Fruit fly (Drosophila melanogaster) whole organism, embryonic: ENCODE results near the gene CG4218.

ENCODE experiments used
- Awh ChIP-seq: fragments of 200-800 bp; sonication (Bioruptor generic); IDR thresholded peaks from 2 replicates; pipeline ENCODE4, ENCODE4 v1.3.6; 2022; ENCODE audit warnings: missing biosample characterization, missing genetic modification characterization
- CG1024 ChIP-seq: fragments of 200-800 bp; sonication (Bioruptor generic); IDR thresholded peaks from 2 replicates; pipeline ENCODE4 v1.3.6; 2022; ENCODE audit warnings: missing biosample characterization, missing genetic modification characterization
- CG10267 ChIP-seq: fragments of 200-800 bp; sonication (Bioruptor generic); optimal IDR thresholded peaks from 2 replicates; lab custom pipeline; 2018; ENCODE audit warnings: missing biosample characterization, mild to moderate bottlenecking, missing genetic modification characterization, moderate library complexity
- CG10366 ChIP-seq: fragments of 200-800 bp; sonication (Bioruptor generic); IDR thresholded peaks from 2 replicates; pipeline ENCODE4 v1.3.6; 2022; ENCODE audit warnings: missing biosample characterization, missing genetic modification characterization
- CG10462 ChIP-seq: fragments of 200-800 bp; sonication (Bioruptor generic); optimal IDR thresholded peaks from 2 replicates; lab custom pipeline; 2016; ENCODE audit warnings: missing biosample characterization, missing genetic modification characterization
- CG10565 ChIP-seq: fragments of 200-800 bp; sonication (Bioruptor generic); optimal IDR thresholded peaks from 3 replicates; lab custom pipeline; 2016; ENCODE audit warnings: missing biosample characterization, mild to moderate bottlenecking, missing genetic modification characterization
- CG11456 ChIP-seq: fragments of 200-800 bp; sonication (Bioruptor generic); IDR thresholded peaks from 3 replicates; pipeline ENCODE4 v1.3.6; 2022; ENCODE audit warnings: missing biosample characterization, missing genetic modification characterization
- CG12942 ChIP-seq: fragments of 200-800 bp; sonication (Bioruptor generic); optimal IDR thresholded peaks from 3 replicates; lab custom pipeline; 2016; ENCODE audit warnings: missing biosample characterization, missing genetic modification characterization
- CG13624 ChIP-seq: fragments of 200-800 bp; sonication (Bioruptor generic); optimal IDR thresholded peaks from 2 replicates; lab custom pipeline; 2016; ENCODE audit warnings: missing biosample characterization, missing genetic modification characterization
- CG14050 ChIP-seq: fragments of 200-800 bp; sonication (Bioruptor generic); IDR thresholded peaks from 3 replicates; pipeline ENCODE4 v1.3.6; 2022; ENCODE audit warnings: missing biosample characterization, missing genetic modification characterization
- CG14441 ChIP-seq: fragments of 200-800 bp; sonication (Bioruptor generic); IDR thresholded peaks from 2 replicates; pipeline ENCODE4 v1.3.6; 2022; ENCODE audit warnings: missing biosample characterization, missing genetic modification characterization
- CG1602 ChIP-seq: fragments of 200-800 bp; sonication (Bioruptor generic); optimal IDR thresholded peaks from 3 replicates; lab custom pipeline; 2016; ENCODE audit warnings: missing biosample characterization, missing genetic modification characterization
- CG17612 ChIP-seq: fragments of 200-800 bp; sonication (Bioruptor generic); IDR thresholded peaks from 2 replicates; pipeline ENCODE4 v1.3.6; 2022; ENCODE audit warnings: missing biosample characterization, missing genetic modification characterization
- CG2712 ChIP-seq: fragments of 200-800 bp; optimal IDR thresholded peaks from 3 replicates; lab custom pipeline; 2019; ENCODE audit warnings: missing biosample characterization, mild to moderate bottlenecking, missing genetic modification characterization, moderate library complexity
- CG30431 ChIP-seq: fragments of 200-800 bp; sonication (Bioruptor generic); optimal IDR thresholded peaks from 2 replicates; lab custom pipeline; 2017; ENCODE audit warnings: missing biosample characterization, missing genetic modification characterization
- CG5245 ChIP-seq: fragments of 200-800 bp; sonication (Bioruptor generic); optimal IDR thresholded peaks from 3 replicates; lab custom pipeline; 2016; ENCODE audit warnings: missing biosample characterization, missing genetic modification characterization
- CG6272 ChIP-seq: fragments of 200-800 bp; sonication (Bioruptor generic); IDR thresholded peaks from 2 replicates; pipeline ENCODE4 v1.3.6; 2022; ENCODE audit warnings: missing biosample characterization, missing genetic modification characterization
- CG6765 ChIP-seq: fragments of 200-800 bp; sonication (Bioruptor generic); optimal IDR thresholded peaks from 3 replicates; lab custom pipeline; 2017; ENCODE audit warnings: missing biosample characterization, mild to moderate bottlenecking, missing genetic modification characterization
- CG6791 ChIP-seq: fragments of 200-800 bp; sonication (Bioruptor generic); IDR thresholded peaks from 3 replicates; pipeline ENCODE4 v1.3.6; 2022; ENCODE audit warnings: missing biosample characterization, missing genetic modification characterization; ENCODE audit not compliant: partially characterized antibody
- CG8359 ChIP-seq: fragments of 200-800 bp; sonication (Bioruptor generic); optimal IDR thresholded peaks from 2 replicates; lab custom pipeline; 2017; ENCODE audit warnings: missing biosample characterization, mild to moderate bottlenecking, missing genetic modification characterization, borderline replicate concordance
- Chrac-16 ChIP-seq: fragments of 200-800 bp; sonication (Bioruptor generic); optimal IDR thresholded peaks from 3 replicates; lab custom pipeline; 2016; ENCODE audit warnings: missing biosample characterization, missing genetic modification characterization
- E2f1 ChIP-seq: fragments of 200-800 bp; sonication (Bioruptor generic); IDR thresholded peaks from 2 replicates; pipeline ENCODE4 v1.3.6; 2022; ENCODE audit warnings: missing biosample characterization, missing genetic modification characterization
- Elba2 ChIP-seq: fragments of 200-800 bp; sonication (Bioruptor generic); optimal IDR thresholded peaks from 3 replicates; lab custom pipeline; 2016; ENCODE audit warnings: missing biosample characterization, missing genetic modification characterization
- Fer1 ChIP-seq: fragments of 200-800 bp; sonication (Bioruptor generic); optimal IDR thresholded peaks from 2 replicates; lab custom pipeline; 2017; ENCODE audit warnings: missing biosample characterization, mild to moderate bottlenecking, missing genetic modification characterization
- H15 ChIP-seq: fragments of 200-800 bp; sonication (Bioruptor generic); IDR thresholded peaks from 3 replicates; pipeline ENCODE4 v1.3.6; 2022; ENCODE audit warnings: missing biosample characterization, missing genetic modification characterization
- H2.0 ChIP-seq: fragments of 200-800 bp; sonication (Bioruptor generic); IDR thresholded peaks from 2 replicates; pipeline ENCODE4 v1.3.6; 2022; ENCODE audit warnings: missing biosample characterization, missing genetic modification characterization
- Hand ChIP-seq: fragments of 200-800 bp; sonication (Bioruptor generic); optimal IDR thresholded peaks from 2 replicates; lab custom pipeline; 2017; ENCODE audit warnings: mild to moderate bottlenecking, missing biosample characterization, missing genetic modification reagents, missing genetic modification characterization
- Hsf ChIP-seq: fragments of 200-800 bp; sonication (Bioruptor generic); optimal IDR thresholded peaks from 3 replicates; lab custom pipeline; 2016; ENCODE audit warnings: missing biosample characterization, missing genetic modification characterization
- Mad ChIP-seq: fragments of 200-800 bp; sonication (Bioruptor generic); optimal IDR thresholded peaks from 2 replicates; lab custom pipeline; 2016; ENCODE audit warnings: missing biosample characterization, missing genetic modification characterization
- Med ChIP-seq: fragments of 200-800 bp; sonication (Bioruptor generic); peaks from one replicate; lab custom pipeline; 2016; ENCODE audit warnings: missing biosample characterization, missing genetic modification characterization, mild to moderate bottlenecking, inconsistent platforms, moderate library complexity
- Ptx1 ChIP-seq: fragments of 200-800 bp; sonication (Bioruptor generic); IDR thresholded peaks from 2 replicates; pipeline ENCODE4 v1.3.6; 2022; ENCODE audit warnings: missing biosample characterization, missing genetic modification characterization
- Six4 ChIP-seq: fragments of 200-800 bp; sonication (Bioruptor generic); optimal IDR thresholded peaks from 2 replicates; lab custom pipeline; 2016; ENCODE audit warnings: missing biosample characterization, missing genetic modification characterization
- ato ChIP-seq: fragments of 200-800 bp; sonication (Bioruptor generic); IDR thresholded peaks from 2 replicates; pipeline ENCODE4 v1.3.6; 2022; ENCODE audit warnings: missing biosample characterization, missing genetic modification characterization; ENCODE audit not compliant: partially characterized antibody
- bab2 ChIP-seq: fragments of 200-800 bp; sonication (Bioruptor generic); optimal IDR thresholded peaks from 2 replicates; lab custom pipeline; 2016; ENCODE audit warnings: missing biosample characterization, missing genetic modification characterization
- chn ChIP-seq: fragments of 200-800 bp; sonication (Bioruptor generic); optimal IDR thresholded peaks from 2 replicates; lab custom pipeline; 2016; ENCODE audit warnings: missing biosample characterization, missing genetic modification characterization
- dan ChIP-seq: fragments of 200-800 bp; sonication (Bioruptor generic); IDR thresholded peaks from 2 replicates; pipeline ENCODE4 v1.3.6; 2022; ENCODE audit warnings: missing biosample characterization, missing genetic modification characterization
- en ChIP-seq: fragments of 200-800 bp; sonication (Bioruptor generic); optimal IDR thresholded peaks from 2 replicates; lab custom pipeline; 2016; ENCODE audit warnings: missing biosample characterization, missing genetic modification characterization
- esg ChIP-seq: fragments of 200-800 bp; sonication (Bioruptor generic); conservative IDR thresholded peaks from 2 replicates; pipeline ENCODE4 v1.3.6; 2022; ENCODE audit warnings: missing biosample characterization, missing genetic modification characterization
- eve ChIP-seq, 2 experiments: fragments of >200 bp; optimal IDR thresholded peaks; 2 replicates each; lab custom pipeline; 2017; ENCODE audit warnings: missing biosample characterization in 2 of 2, missing genetic modification characterization in 2 of 2
- h ChIP-seq: fragments of >200 bp; optimal IDR thresholded peaks from 2 replicates; lab custom pipeline; 2017
- hb ChIP-seq: fragments of 200-800 bp; sonication (Bioruptor generic); IDR thresholded peaks from 3 replicates; pipeline ENCODE4 v1.3.6; 2022; ENCODE audit warnings: missing biosample characterization, missing genetic modification characterization; ENCODE audit not compliant: partially characterized antibody
- mam ChIP-seq: fragments of 200-800 bp; sonication (Bioruptor generic); optimal IDR thresholded peaks from 3 replicates; lab custom pipeline; 2016; ENCODE audit warnings: missing biosample characterization, missing genetic modification characterization
- p53 ChIP-seq: fragments of 200-800 bp; sonication (Bioruptor generic); optimal IDR thresholded peaks from 2 replicates; lab custom pipeline; 2016; ENCODE audit warnings: missing biosample characterization, missing genetic modification characterization
- prd ChIP-seq, 3 experiments: fragments of >200 bp in 2 of 3; fragments of 200-800 bp in 1 of 3; sonication (Bioruptor generic) in 1 of 3; optimal IDR thresholded peaks in 2 of 3; IDR thresholded peaks in 1 of 3; 2 replicates in 2 of 3; 3 replicates in 1 of 3; pipeline versions ENCODE4 v1.3.6 to Lab custom; 2017 to 2022; ENCODE audit warnings: missing biosample characterization in 1 of 3, missing genetic modification characterization in 1 of 3
- schlank ChIP-seq: fragments of 200-800 bp; sonication (Bioruptor generic); optimal IDR thresholded peaks from 2 replicates; lab custom pipeline; 2018; ENCODE audit warnings: missing biosample characterization, mild to moderate bottlenecking, missing genetic modification characterization
- scrt ChIP-seq: fragments of 200-800 bp; sonication (Bioruptor generic); optimal IDR thresholded peaks from 2 replicates; lab custom pipeline; 2018; ENCODE audit warnings: missing biosample characterization, mild to moderate bottlenecking, missing genetic modification characterization, moderate library complexity
- sob ChIP-seq: fragments of 200-800 bp; sonication (Bioruptor generic); IDR thresholded peaks from 2 replicates; pipeline ENCODE4 v1.3.6; 2022; ENCODE audit warnings: missing biosample characterization, missing genetic modification characterization
- trh ChIP-seq: fragments of 200-800 bp; sonication (Bioruptor generic); optimal IDR thresholded peaks from 2 replicates; lab custom pipeline; 2016; ENCODE audit warnings: missing biosample characterization, missing genetic modification characterization
- vfl ChIP-seq: fragments of 200-800 bp; sonication (Bioruptor generic); optimal IDR thresholded peaks from 2 replicates; lab custom pipeline; 2016; ENCODE audit warnings: missing biosample characterization, missing genetic modification characterization
- zen ChIP-seq: fragments of 200-800 bp; sonication (Bioruptor generic); optimal IDR thresholded peaks from 3 replicates; lab custom pipeline; 2018; ENCODE audit warnings: missing biosample characterization, mild to moderate bottlenecking, missing genetic modification characterization, moderate library complexity

CG4218 gene

DNA sequence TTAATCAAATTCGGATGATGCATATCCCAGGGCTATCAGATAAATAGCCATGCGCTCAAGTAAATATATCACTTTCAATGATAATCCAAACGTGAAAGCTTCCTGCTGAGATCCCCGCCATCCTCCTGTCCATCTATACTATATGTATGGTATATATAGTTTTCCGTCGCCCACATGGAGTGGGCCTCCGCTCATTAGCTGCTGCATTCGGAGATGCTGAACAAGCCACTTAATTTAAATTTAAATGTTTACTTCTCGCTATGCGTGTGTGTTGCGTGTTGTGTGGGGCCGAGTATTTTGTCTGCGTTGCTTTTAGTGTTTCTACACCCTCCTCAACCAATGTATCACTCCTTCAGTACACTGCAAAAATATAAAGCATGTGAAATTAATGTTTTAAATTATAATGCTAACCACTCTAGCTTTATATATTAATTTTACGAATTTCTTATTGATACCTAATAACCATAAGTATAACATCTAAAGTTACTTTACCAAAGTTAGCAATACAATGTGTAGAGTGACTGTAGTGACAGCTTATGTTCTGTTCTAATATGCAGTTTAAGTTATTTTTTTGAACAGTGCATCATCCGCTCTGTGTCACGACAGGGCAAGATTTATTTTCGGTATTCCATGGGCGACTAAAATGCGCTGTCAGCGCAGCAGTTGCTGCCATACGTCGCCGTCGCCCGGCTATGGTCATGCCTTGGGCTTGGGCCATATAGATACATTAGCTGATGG lies 2.1 kb downstream of the CG4218 start (continued):
- no peak for TF ChIP-seq CG11456 (GFP tag; lab: Robert Waterston, UW)
- peak; percentile 62 for TF ChIP-seq CG10565
- TF ChIP-seq CG10366 (GFP tag; lab: Robert Waterston, UW): peak; percentile 75
- TF ChIP-seq CG13624 (GFP tag; lab: Kevin White, UChicago): peak; percentile 58
- TF ChIP-seq CG1602 (GFP tag; lab: Kevin White, UChicago): peak; percentile 91
- peak; percentile 88 for TF ChIP-seq CG30431
- TF ChIP-seq E2f1 (GFP tag; lab: Robert Waterston, UW): peak; percentile 81
- TF ChIP-seq Awh (GFP tag; lab: Robert Waterston, UW): peak; percentile 89
- no peak for TF ChIP-seq schlank (tag; lab: Kevin White, UChicago)
- TF ChIP-seq CG10462: peak; percentile 81
- TF ChIP-seq mam (GFP tag; lab: Kevin White, UChicago): peak; percentile 51
- peak; percentile 74 for TF ChIP-seq chn (GFP tag; lab: Kevin White, UChicago)
- peak; percentile 78 for TF ChIP-seq CG5245 (GFP tag; lab: Kevin White, UChicago)
- TF ChIP-seq Ptx1 (GFP tag; lab: Robert Waterston, UW): peak; percentile 90
- TF ChIP-seq CG14050 (GFP tag; lab: Robert Waterston, UW): peak; percentile 55; the same call in 2 of the 3 replicates
- TF ChIP-seq prd (optimal IDR thresholded peaks at IDR 0.05; lab: Kevin White, UChicago): no peak
- peak; percentile 83 for TF ChIP-seq prd (GFP tag; IDR thresholded peaks at IDR 0.05; lab: Robert Waterston, UW)
- TF ChIP-seq Elba2: no peak
- peak; percentile 92 for TF ChIP-seq CG10267 (tag; lab: Kevin White, UChicago)
- peak; percentile 78 for TF ChIP-seq Mad (GFP tag; lab: Kevin White, UChicago)
- peak; percentile 58; the same call in 1 of the 2 replicates for TF ChIP-seq CG6272 (GFP tag; lab: Robert Waterston, UW)
- peak; percentile 90 for TF ChIP-seq Med (GFP tag; lab: Kevin White, UChicago)
- peak; percentile 73 for TF ChIP-seq Fer1 (GFP tag; lab: Kevin White, UChicago)
- TF ChIP-seq H15 (GFP tag; lab: Robert Waterston, UW): no peak
- TF ChIP-seq CG6765 (GFP tag; lab: Kevin White, UChicago): no peak
- peak; percentile 30 for TF ChIP-seq Hand (GFP tag; lab: Kevin White, UChicago)
- TF ChIP-seq Hsf (GFP tag; lab: Kevin White, UChicago): peak; percentile 86
- peak; percentile 34; the same call in 1 of the 2 replicates for TF ChIP-seq CG1024 (GFP tag; lab: Robert Waterston, UW)
- peak; percentile 80 for TF ChIP-seq CG12942 (GFP tag; lab: Kevin White, UChicago)
- peak; percentile 53 for TF ChIP-seq trh (GFP tag; lab: Kevin White, UChicago)
- TF ChIP-seq CG14441 (GFP tag; lab: Robert Waterston, UW): peak; percentile 67
- peak; percentile 62 for TF ChIP-seq en (GFP tag; lab: Kevin White, UChicago)
- no peak for TF ChIP-seq vfl
- TF ChIP-seq scrt (GFP tag; lab: Kevin White, UChicago): peak; percentile 66
- peak in 1 of 2 experiments; percentile 93 for TF ChIP-seq eve (GFP tag; optimal IDR thresholded peaks at IDR 0.05; lab: Kevin White, UChicago)
- no peak for TF ChIP-seq ato (GFP tag; lab: Robert Waterston, UW)
- TF ChIP-seq h: no peak
- TF ChIP-seq CG6791: no peak
- TF ChIP-seq Six4 (GFP tag; lab: Kevin White, UChicago): peak; percentile 94
- TF ChIP-seq bab2 (GFP tag; lab: Kevin White, UChicago): peak; percentile 74
- TF ChIP-seq CG2712 (tag; lab: Kevin White, UChicago): peak; percentile 97
- peak; percentile 83 for TF ChIP-seq esg (GFP tag; lab: Robert Waterston, UW)
- peak; percentile 75 for TF ChIP-seq H2.0 (GFP tag; lab: Robert Waterston, UW)
- no peak for TF ChIP-seq hb (GFP tag; lab: Robert Waterston, UW)
- TF ChIP-seq dan (GFP tag; lab: Robert Waterston, UW): peak; percentile 34; the same call in 1 of the 2 replicates
- no peak for TF ChIP-seq CG17612
- TF ChIP-seq CG8359 (GFP tag; lab: Kevin White, UChicago): peak; percentile 82
- TF ChIP-seq p53 (GFP tag; lab: Kevin White, UChicago): peak; percentile 59
- TF ChIP-seq zen (tag; lab: Kevin White, UChicago): peak; percentile 85
- TF ChIP-seq sob (GFP tag; lab: Robert Waterston, UW): peak; percentile 75
- peak; percentile 89 for TF ChIP-seq Chrac-16 (GFP tag; lab: Kevin White, UChicago)
